Fruit fly (Drosophila melanogaster) ovary, adult (tissue): ENCODE results near the gene Actn.

Experiments used
- CG17801 ChIP-seq: fragments of 200-800 bp; optimal IDR thresholded peaks from 2 replicates; lab custom pipeline; 2019; ENCODE audit warnings: missing biosample characterization, mild to moderate bottlenecking, missing genetic modification characterization, moderate library complexity; ENCODE audit not compliant: partially characterized antibody

Gene Actn

DNA sequence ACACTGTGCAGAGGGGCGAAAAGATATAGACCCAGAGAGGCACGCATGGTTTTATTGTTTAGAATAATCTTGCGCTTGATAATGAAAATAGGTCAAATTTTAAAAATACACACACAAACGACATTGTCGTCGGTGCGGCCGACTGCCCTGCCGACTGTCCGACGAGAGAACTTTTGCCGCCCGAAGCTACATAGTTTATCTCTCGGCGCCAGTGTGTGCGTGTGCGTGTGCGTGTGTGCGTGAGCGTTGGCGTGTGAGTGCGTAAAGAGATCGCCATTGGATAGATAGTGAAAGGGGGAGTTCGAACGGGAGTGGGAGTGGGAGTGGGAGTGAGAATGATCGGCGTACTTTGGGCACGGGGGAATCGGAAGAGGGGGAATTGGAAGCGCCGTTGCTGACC lies 46.5 kb downstream of the Actn start:
- no peak for TF ChIP-seq CG17801

DNA sequence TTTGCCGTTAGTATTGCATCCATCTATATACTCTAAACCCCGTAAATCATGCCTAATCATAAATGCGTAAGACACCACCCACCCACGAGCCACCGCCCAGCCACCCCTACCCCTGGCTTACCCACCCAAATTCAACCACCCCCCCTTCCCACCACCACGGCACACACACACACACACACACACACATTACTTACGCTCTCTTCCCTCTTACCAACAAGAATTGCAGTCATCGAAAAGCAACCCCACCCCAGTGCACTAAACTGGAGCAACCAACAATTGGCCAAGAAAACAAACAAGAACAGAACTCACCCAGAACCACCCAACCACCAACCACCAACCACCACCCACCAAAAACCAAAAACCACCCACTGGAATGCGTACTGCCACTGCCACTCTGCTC lies 47.9 kb downstream of the Actn start:
- TF ChIP-seq CG17801, result no peak

- no peak for TF ChIP-seq CG17801
Observed at dm6 chrX:1991843-1992242, 50.3 kb downstream of the Actn start.

dm6 chrX:1989981-1990380 lies 52.1 kb downstream of the Actn start:
- TF ChIP-seq CG17801, result no peak

dm6 chrX:1988673-1989072 lies 53.4 kb downstream of the Actn start:
- no peak for TF ChIP-seq CG17801

DNA sequence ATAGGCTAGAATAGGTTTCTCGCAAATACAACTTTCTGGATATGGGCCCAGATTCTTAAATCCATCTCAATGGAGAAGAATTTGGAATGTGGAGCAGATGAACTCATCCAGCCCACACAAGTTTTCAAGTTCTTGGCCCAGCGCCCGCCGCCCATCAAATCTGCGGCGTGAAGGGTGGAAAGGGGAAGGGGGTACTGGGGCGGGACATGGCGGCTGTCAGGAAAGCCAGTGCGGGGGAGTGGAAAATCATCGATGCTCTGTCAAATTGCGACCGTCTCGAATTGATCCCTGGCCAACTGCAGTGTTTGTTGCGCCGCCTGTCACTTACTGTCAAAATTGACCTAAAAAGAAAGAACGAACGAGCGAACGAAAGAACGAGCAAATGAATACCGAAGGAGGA lies 56.6 kb downstream of the Actn start:
- TF ChIP-seq CG17801, result no peak

dm6 chrX:1984175-1984973 lies 57.7 kb downstream of the Actn start:
- TF ChIP-seq CG17801, result no peak

DNA sequence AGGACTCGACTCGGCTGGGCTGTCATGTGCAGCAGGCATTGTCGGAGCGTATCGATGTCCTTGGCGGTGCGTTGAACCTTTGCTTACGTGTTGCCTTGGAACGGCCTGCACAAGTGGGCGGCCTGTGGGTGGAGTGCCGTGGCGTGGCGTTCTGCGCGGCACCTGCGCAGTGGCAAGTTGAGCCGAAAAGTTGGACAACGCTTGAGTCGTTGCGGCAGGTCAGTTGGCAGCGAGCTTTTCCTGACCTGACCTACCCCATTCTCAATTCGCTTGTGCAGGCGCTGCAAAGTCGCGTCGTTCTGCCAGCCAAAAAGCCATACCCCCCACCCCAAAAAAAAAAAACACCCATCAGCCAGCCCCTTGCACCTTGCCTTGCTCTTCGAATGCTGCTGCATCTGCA lies 60.4 kb downstream of the Actn start:
- no peak for TF ChIP-seq CG17801

DNA sequence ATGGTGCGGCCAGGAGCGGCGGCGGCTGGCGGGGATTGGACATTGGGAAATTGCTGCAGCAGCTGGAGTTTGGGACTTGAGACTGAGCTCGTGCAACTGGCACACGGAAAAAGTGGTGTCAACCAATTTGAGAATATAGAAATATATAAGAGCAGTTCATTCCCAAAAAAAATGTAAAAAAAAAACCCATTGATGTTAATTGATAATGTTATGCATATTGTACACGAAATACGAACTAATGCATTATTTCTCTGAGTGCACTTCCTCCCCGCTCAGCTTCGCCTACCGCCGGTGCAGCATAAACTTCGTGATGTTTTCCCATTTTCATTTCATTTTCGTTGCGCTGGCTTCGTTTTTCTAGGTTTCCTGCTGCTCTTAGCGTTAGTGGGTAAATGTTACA lies 62.4 kb downstream of the Actn start:
- no peak for TF ChIP-seq CG17801

- TF ChIP-seq CG17801, result no peak
Observed at dm6 chrX:1979031-1979430, 63.1 kb downstream of the Actn start.

DNA sequence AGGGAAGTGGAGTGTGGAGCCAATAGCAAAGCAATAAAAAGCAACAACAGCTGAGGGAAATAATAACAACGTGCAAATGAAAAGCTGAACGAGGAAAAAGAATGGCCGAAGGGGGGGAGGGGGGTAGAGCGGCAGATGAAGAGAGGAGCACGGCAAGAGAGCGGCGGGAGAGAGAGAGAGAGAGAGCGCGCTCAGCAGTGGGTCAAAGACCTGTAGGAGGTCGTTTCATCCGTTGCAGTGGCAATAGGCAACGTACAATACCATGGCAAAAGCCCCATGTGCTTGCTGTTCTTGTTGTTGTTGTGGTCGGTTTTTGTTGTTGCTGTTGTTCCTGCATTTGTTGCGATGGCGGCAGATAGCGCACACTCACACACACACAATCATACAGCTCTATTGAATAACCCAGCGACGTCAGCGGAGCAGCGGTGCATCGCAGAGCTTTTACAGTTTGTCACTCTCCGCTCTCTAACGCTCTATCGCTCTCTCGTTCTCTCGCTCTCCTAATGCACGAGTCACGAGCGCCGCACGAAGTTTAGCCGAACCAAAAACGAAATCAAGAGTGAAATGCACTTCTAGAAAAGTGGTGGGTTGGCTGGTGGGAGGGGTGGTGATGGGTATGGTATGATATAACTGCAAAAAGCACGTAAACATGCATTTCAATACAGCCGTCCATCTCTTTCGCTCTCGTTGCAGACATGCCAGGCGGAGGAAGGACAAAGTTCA lies 66.1 kb downstream of the Actn start:
- TF ChIP-seq CG17801, result peak; percentile 42
